Worm (Caenorhabditis elegans): ENCODE measurements around the gene W09C2.7.

W09C2.7 gene

DNA sequence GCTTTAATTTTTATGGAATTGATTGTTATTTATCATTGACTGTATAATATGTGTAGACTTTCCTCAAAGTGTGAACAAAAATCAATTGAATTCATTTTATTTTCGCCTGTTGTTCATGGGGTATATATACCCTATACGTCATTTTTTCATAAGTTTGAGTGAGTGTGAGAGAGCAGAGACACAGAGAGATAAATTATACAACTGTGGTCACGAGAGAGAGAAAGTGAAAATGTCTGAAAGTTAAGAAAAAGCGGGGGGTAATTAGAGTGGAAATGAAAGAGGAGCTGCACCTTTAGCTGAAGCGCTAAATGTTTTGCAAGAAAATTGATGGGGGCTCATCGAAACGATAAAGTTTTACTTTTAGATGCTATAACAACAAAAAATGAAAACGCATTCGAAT, 3.7 kb upstream of the W09C2.7 start (continued):
- TF ChIP-seq lin-29 (GFP tag; IDR thresholded peaks at IDR 0.05) (no peak), lin-13 (GFP tag; optimal IDR thresholded peaks at IDR 0.05) (no peak), dmd-9 (GFP tag; IDR thresholded peaks at IDR 0.05) (no peak), dve-1 (tag; optimal IDR thresholded peaks at IDR 0.05; ENCODE audit: insufficient read depth) (peak; percentile 65), nhr-76 (tag; optimal IDR thresholded peaks at IDR 0.05) (no peak), hlh-30 (tag; optimal IDR thresholded peaks at IDR 0.05; ENCODE audit: insufficient read depth) (peak; percentile 68), F49E8.2 (tag; optimal IDR thresholded peaks at IDR 0.05; ENCODE audit: borderline replicate concordance) (no peak), unc-39 (tag; optimal IDR thresholded peaks at IDR 0.05) (no peak), ZK337.2 (GFP tag; IDR thresholded peaks at IDR 0.05) (no peak), rbr-2 (tag; optimal IDR thresholded peaks at IDR 0.05) (no peak), aha-1 (tag) (no peak), madf-9 (GFP tag; conservative IDR thresholded peaks at IDR 0.05) (no peak), zfp-3 (GFP tag; conservative IDR thresholded peaks at IDR 0.05) (no peak), spr-1 (tag; optimal IDR thresholded peaks at IDR 0.05) (no peak), arid-1 (GFP tag; conservative IDR thresholded peaks at IDR 0.05) (0 out of 2 replicates have a peak, but pooled peaks have one; percentile 13), nhr-77 (tag; optimal IDR thresholded peaks at IDR 0.05) (peak; percentile 21), gei-8 (GFP tag; optimal IDR thresholded peaks at IDR 0.05) (no peak), nhr-25 (tag; optimal IDR thresholded peaks at IDR 0.05; ENCODE audit: borderline replicate concordance, insufficient read depth) (no peak), F10B5.3 (tag; optimal IDR thresholded peaks at IDR 0.05) (no peak), ZK546.5 (tag; optimal IDR thresholded peaks at IDR 0.05) (no peak), zag-1 (tag; optimal IDR thresholded peaks at IDR 0.05) (no peak), F37D6.2 (tag; optimal IDR thresholded peaks at IDR 0.05) (no peak), mdl-1 (tag; optimal IDR thresholded peaks at IDR 0.05) (peak in 1 of 2 experiments; percentile 25), lim-7 (GFP tag; IDR thresholded peaks at IDR 0.05) (no peak), lir-3 (tag; optimal IDR thresholded peaks at IDR 0.05) (no peak), mdt-29 (GFP tag; IDR thresholded peaks at IDR 0.05) (no peak), lin-1 (GFP tag; IDR thresholded peaks at IDR 0.05) (no peak), saeg-2 (GFP tag; IDR thresholded peaks at IDR 0.05) (no peak), unc-130 (GFP tag; optimal IDR thresholded peaks at IDR 0.05) (no peak), ceh-28 (tag; optimal IDR thresholded peaks at IDR 0.05) (no peak), R02D3.7 (tag; optimal IDR thresholded peaks at IDR 0.05) (no peak), unc-62 (GFP tag; optimal IDR thresholded peaks at IDR 0.05 in 1 of 2) (no peak), unc-62 (tag; optimal IDR thresholded peaks at IDR 0.05) (no peak), pha-4 (GFP tag; IDR thresholded peaks at IDR 0.05) (no peak), pha-4 (tag; optimal IDR thresholded peaks at IDR 0.05) (no peak), D1046.2 (GFP tag; IDR thresholded peaks at IDR 0.05) (no peak), hmg-1.1 (GFP tag; IDR thresholded peaks at IDR 0.05) (0 out of 2 replicates have a peak, but pooled peaks have one; percentile 22), skn-1 (tag; optimal IDR thresholded peaks at IDR 0.05) (no peak), daf-12 (tag; optimal IDR thresholded peaks at IDR 0.05) (no peak), ces-1 (GFP tag; optimal IDR thresholded peaks at IDR 0.05) (no peak), duxl-1 (tag; optimal IDR thresholded peaks at IDR 0.05; ENCODE audit: poor library complexity) (no peak), fkh-10 (GFP tag; optimal IDR thresholded peaks at IDR 0.05) (no peak), nhr-102 (tag; optimal IDR thresholded peaks at IDR 0.05) (no peak), nhr-6 (tag; optimal IDR thresholded peaks at IDR 0.05) (no peak), hlh-11 (tag; optimal IDR thresholded peaks at IDR 0.05) (peak; percentile 27), lin-15B (tag; optimal IDR thresholded peaks at IDR 0.05) (no peak), mxl-3 (GFP tag; optimal IDR thresholded peaks at IDR 0.05) (no peak), aly-2 (tag; optimal IDR thresholded peaks at IDR 0.05) (no peak), tra-1 (GFP tag; IDR thresholded peaks at IDR 0.05) (no peak), Y75B8A.6 (GFP tag; IDR thresholded peaks at IDR 0.05) (no peak), ztf-7 (tag; optimal IDR thresholded peaks at IDR 0.05) (no peak), dmd-8 (GFP tag; IDR thresholded peaks at IDR 0.05) (no peak), zfp-2 (tag; optimal IDR thresholded peaks at IDR 0.05) (no peak)

All from whole organism, L4 larva.